Fruit fly (Drosophila melanogaster): ENCODE data around the gene CG14406.

Gene CG14406

dm6 chrX:14882536-14883118, 28.0 kb downstream of the CG14406 start, which contains the start of the genes CG45064 and CG45065 (continued):
- TF ChIP-seq Hr39 (GFP tag; optimal IDR thresholded peaks at IDR 0.05), result peak; percentile 89
- TF ChIP-seq CG1621 (tag; optimal IDR thresholded peaks at IDR 0.05), result no peak
- TF ChIP-seq svp (GFP tag), result peak; percentile 67
- TF ChIP-seq Eip78C (GFP tag), result peak; percentile 97
- peak; percentile 84 for TF ChIP-seq achi (GFP tag; optimal IDR thresholded peaks at IDR 0.05)
- TF ChIP-seq OdsH (GFP tag; optimal IDR thresholded peaks at IDR 0.05), result peak; percentile 89
- peak; percentile 89 for TF ChIP-seq CG3919 (GFP tag; optimal IDR thresholded peaks at IDR 0.05)
- peak; percentile 86 for TF ChIP-seq lz (GFP tag; optimal IDR thresholded peaks at IDR 0.05)
- peak; percentile 63 for TF ChIP-seq Ets96B (tag; optimal IDR thresholded peaks at IDR 0.05)
- TF ChIP-seq Lpt (GFP tag; optimal IDR thresholded peaks at IDR 0.05), result peak; percentile 91
- peak; percentile 92 for TF ChIP-seq esn (GFP tag; optimal IDR thresholded peaks at IDR 0.05)
- TF ChIP-seq Eip75B (GFP tag; optimal IDR thresholded peaks at IDR 0.05), result peak; percentile 90
- peak; percentile 87 for TF ChIP-seq CG4318 (GFP tag; optimal IDR thresholded peaks at IDR 0.05)
- TF ChIP-seq net (GFP tag; optimal IDR thresholded peaks at IDR 0.05), result peak; percentile 88
- peak; percentile 91 for TF ChIP-seq CG6163 (GFP tag; IDR thresholded peaks at IDR 0.05)
- TF ChIP-seq CG6792 (GFP tag; optimal IDR thresholded peaks at IDR 0.05), result peak; percentile 91
- peak in 1 of 2 experiments; percentile 57 for TF ChIP-seq salr (GFP tag; optimal IDR thresholded peaks at IDR 0.05)
- TF ChIP-seq CG6808 (GFP tag; optimal IDR thresholded peaks at IDR 0.05), result peak; percentile 47
- TF ChIP-seq CG6276 (GFP tag; optimal IDR thresholded peaks at IDR 0.05), result peak; percentile 90
- peak; percentile 52 for TF ChIP-seq CG16779 (tag; optimal IDR thresholded peaks at IDR 0.05)
- TF ChIP-seq CG9139 (GFP tag; optimal IDR thresholded peaks at IDR 0.05), result no peak
- TF ChIP-seq fd85E (GFP tag; optimal IDR thresholded peaks at IDR 0.05), result peak; percentile 64
- peak; percentile 93 for TF ChIP-seq CG15336 (GFP tag; IDR thresholded peaks at IDR 0.05)
- TF ChIP-seq Smox (GFP tag; optimal IDR thresholded peaks at IDR 0.05), result peak; percentile 81
- TF ChIP-seq cyc (GFP tag; optimal IDR thresholded peaks at IDR 0.05), result peak; percentile 84
- peak; percentile 94 for TF ChIP-seq eg (GFP tag; IDR thresholded peaks at IDR 0.05)
- TF ChIP-seq ss (GFP tag; optimal IDR thresholded peaks at IDR 0.05), result peak; percentile 17 to 70
- peak; percentile 97 for TF ChIP-seq Hr4 (GFP tag; optimal IDR thresholded peaks at IDR 0.05)
- TF ChIP-seq CG32006 (GFP tag; optimal IDR thresholded peaks at IDR 0.05), result peak; percentile 94
- peak; percentile 98 for TF ChIP-seq Blimp-1 (GFP tag; optimal IDR thresholded peaks at IDR 0.05)
- TF ChIP-seq fd59A (GFP tag; optimal IDR thresholded peaks at IDR 0.05), result peak; percentile 21
- TF ChIP-seq dac (GFP tag; optimal IDR thresholded peaks at IDR 0.05), result peak; percentile 83
- TF ChIP-seq CG31627 (GFP tag; optimal IDR thresholded peaks at IDR 0.05), result peak; percentile 88
- TF ChIP-seq CG11294 (GFP tag; IDR thresholded peaks at IDR 0.05), result peak; percentile 62; the same call in 1 of the 2 replicates
- peak; percentile 79 for TF ChIP-seq CG7368 (GFP tag; optimal IDR thresholded peaks at IDR 0.05)
- peak; percentile 45 for TF ChIP-seq spab (GFP tag; optimal IDR thresholded peaks at IDR 0.05)
- TF ChIP-seq CG6854 (GFP tag; optimal IDR thresholded peaks at IDR 0.05), result no peak
- peak; percentile 84 for TF ChIP-seq CG10631 (GFP tag; optimal IDR thresholded peaks at IDR 0.05)
- TF ChIP-seq Eip93F (GFP tag; optimal IDR thresholded peaks at IDR 0.05), result peak; percentile 36
- TF ChIP-seq Ets21C (GFP tag; optimal IDR thresholded peaks at IDR 0.05), result peak; percentile 76
- TF ChIP-seq Gug (GFP tag; IDR thresholded peaks at IDR 0.05), result peak; percentile 83

dm6 chrX:14878917-14879316, 31.7 kb downstream of the CG14406 start:
- TF ChIP-seq CG11902 (GFP tag; optimal IDR thresholded peaks at IDR 0.05) (no peak), CG11762 (GFP tag; optimal IDR thresholded peaks at IDR 0.05; ENCODE audit: insufficient read depth) (no peak), CG6163 (GFP tag; IDR thresholded peaks at IDR 0.05) (no peak), lz (GFP tag; optimal IDR thresholded peaks at IDR 0.05) (no peak), CG32006 (GFP tag; optimal IDR thresholded peaks at IDR 0.05) (no peak), CG7368 (GFP tag; optimal IDR thresholded peaks at IDR 0.05) (no peak), Ets96B (tag; optimal IDR thresholded peaks at IDR 0.05) (no peak), CG6792 (GFP tag; optimal IDR thresholded peaks at IDR 0.05) (no peak), pdm3 (GFP tag; optimal IDR thresholded peaks at IDR 0.05) (no peak), CG34406 (GFP tag; optimal IDR thresholded peaks at IDR 0.05) (no peak), vri (GFP tag; optimal IDR thresholded peaks at IDR 0.05) (no peak), esn (GFP tag; optimal IDR thresholded peaks at IDR 0.05) (no peak), CG9139 (GFP tag; optimal IDR thresholded peaks at IDR 0.05) (no peak), fd59A (GFP tag; optimal IDR thresholded peaks at IDR 0.05) (no peak), OdsH (GFP tag; optimal IDR thresholded peaks at IDR 0.05) (no peak), salr (GFP tag; optimal IDR thresholded peaks at IDR 0.05) (no peak), Hr39 (GFP tag; optimal IDR thresholded peaks at IDR 0.05) (no peak), Sox102F (GFP tag; optimal IDR thresholded peaks at IDR 0.05) (no peak), CG6854 (GFP tag; optimal IDR thresholded peaks at IDR 0.05) (no peak)
